Worm (Caenorhabditis elegans) whole organism, midembryonic: Measurements from ENCODE around the gene F59F3.6.

Experiments
- T22C8.4 ChIP-seq: fragments of 200-800 bp; sonication (Bioruptor generic); IDR thresholded peaks from 2 replicates; pipeline ENCODE4 v1.3.6; 2022; ENCODE audit warnings: missing genetic modification characterization, missing compliant biosample characterization
- cog-1 ChIP-seq: sonication (generic microtip); optimal IDR thresholded peaks from 2 replicates; lab custom pipeline; 2016; ENCODE audit warnings: missing genetic modification characterization, missing compliant biosample characterization
- flt-1 ChIP-seq: fragments of 200-800 bp; sonication (Bioruptor generic); IDR thresholded peaks from 2 replicates; pipeline ENCODE4 v1.3.6; 2022; ENCODE audit warnings: missing genetic modification characterization, missing compliant biosample characterization
- klf-2 ChIP-seq: fragments of 200-800 bp; sonication (Bioruptor generic); conservative IDR thresholded peaks from 2 replicates; pipeline ENCODE4 v1.3.6; 2022; ENCODE audit warnings: missing genetic modification reagents, missing genetic modification characterization, missing compliant biosample characterization
- med-1 ChIP-seq: sonication (generic microtip); optimal IDR thresholded peaks from 2 replicates; lab custom pipeline; 2017; ENCODE audit warnings: missing genetic modification characterization, mild to moderate bottlenecking, missing compliant biosample characterization, antibody characterized with exemption, missing genetic modification reagents; ENCODE audit not compliant: insufficient read depth
- ref-1 ChIP-seq: fragments of 200-800 bp; sonication (Bioruptor generic); conservative IDR thresholded peaks from 2 replicates; pipeline ENCODE4 v1.3.6; 2022; ENCODE audit warnings: missing genetic modification reagents, missing genetic modification characterization, missing compliant biosample characterization
- tab-1 ChIP-seq: fragments of 200-800 bp; sonication (Bioruptor generic); IDR thresholded peaks from 2 replicates; pipeline ENCODE4 v1.3.6; 2022; ENCODE audit warnings: missing genetic modification characterization, missing compliant biosample characterization
- ztf-23 ChIP-seq: fragments of 200-800 bp; sonication (Bioruptor generic); IDR thresholded peaks from 2 replicates; pipeline ENCODE4 v1.3.6; 2022; ENCODE audit warnings: missing genetic modification reagents, missing genetic modification characterization, missing compliant biosample characterization
- ztf-29 ChIP-seq: fragments of 200-800 bp; sonication (Bioruptor generic); IDR thresholded peaks from 2 replicates; pipeline ENCODE4 v1.3.6; 2022; ENCODE audit warnings: missing genetic modification reagents, missing genetic modification characterization, missing compliant biosample characterization

The F59F3.6 gene

ce11 chrX:10989286-10989685 is 9.8 kb downstream of the F59F3.6 start:
- no peak for TF ChIP-seq cog-1 (tag; lab: Kevin White, UChicago)
- TF ChIP-seq ref-1 (GFP tag; lab: Robert Waterston, UW): no peak
- no peak for TF ChIP-seq med-1 (GFP tag; lab: Kevin White, UChicago)
- TF ChIP-seq tab-1: no peak
- TF ChIP-seq klf-2: no peak
- TF ChIP-seq ztf-29 (GFP tag; lab: Robert Waterston, UW): no peak
- TF ChIP-seq flt-1 (GFP tag; lab: Robert Waterston, UW): no peak
- no peak for TF ChIP-seq ztf-23
- TF ChIP-seq T22C8.4: no peak

- no peak for TF ChIP-seq med-1 (GFP tag; lab: Kevin White, UChicago)
- no peak for TF ChIP-seq tab-1
- TF ChIP-seq cog-1 (tag; lab: Kevin White, UChicago): no peak
- no peak for TF ChIP-seq ztf-23
Measured at ce11 chrX:10982051-10982450, 17.0 kb downstream of the F59F3.6 start, which contains the start of gene ver-4. TSS of gene ver-4 (plus strand) at chrX:10982351.

DNA sequence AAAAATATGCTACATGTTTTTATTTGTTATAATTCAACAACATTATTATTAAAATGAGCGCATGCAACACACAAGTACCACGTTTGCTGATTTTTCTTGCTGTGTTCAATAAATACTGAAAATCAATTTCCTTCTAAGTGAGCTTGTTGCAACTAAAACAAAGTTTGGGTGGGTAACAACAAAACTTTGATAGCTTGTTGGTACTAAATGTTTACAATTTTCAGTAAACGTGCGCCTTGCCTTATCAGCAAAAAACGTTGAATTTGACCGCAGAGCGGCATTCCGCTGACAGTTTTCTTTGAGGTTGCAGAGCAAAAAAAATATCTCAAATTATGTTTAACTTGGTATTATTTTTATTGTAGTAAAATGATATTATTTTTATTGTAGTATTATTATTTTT is 17.7 kb downstream of the F59F3.6 start:
- TF ChIP-seq ztf-29 (GFP tag; lab: Robert Waterston, UW) (no peak), ztf-23 (no peak), cog-1 (tag; lab: Kevin White, UChicago) (no peak), tab-1 (no peak)

DNA sequence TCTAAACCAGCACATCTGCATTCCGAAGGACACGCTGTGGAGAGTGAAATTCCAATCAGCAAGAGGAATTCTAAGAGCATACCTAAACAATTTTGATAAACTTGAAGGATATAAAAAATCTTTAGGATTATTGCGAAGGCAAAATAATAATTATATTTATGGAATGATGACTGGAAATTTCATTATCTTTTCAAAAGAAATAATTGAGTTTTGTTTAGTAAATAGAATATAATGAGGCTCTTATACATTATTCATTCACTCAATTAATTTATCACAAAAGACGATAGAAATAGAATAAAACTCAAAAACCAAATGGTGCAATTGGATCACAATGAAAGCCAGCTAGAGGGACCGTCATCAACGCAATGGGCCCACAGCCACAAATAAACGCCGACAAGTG is 19.9 kb downstream of the F59F3.6 start, which contains the start of gene pxn-2:
Gene pxn-2, minus strand, starts transcription at position 101 of the 400 bp plus-strand sequence.
- TF ChIP-seq tab-1: no peak
- no peak for TF ChIP-seq T22C8.4
- no peak for TF ChIP-seq ztf-29 (GFP tag; lab: Robert Waterston, UW)
- TF ChIP-seq klf-2: no peak
- TF ChIP-seq ref-1 (GFP tag; lab: Robert Waterston, UW): no peak
- TF ChIP-seq cog-1 (tag; lab: Kevin White, UChicago): no peak
- no peak for TF ChIP-seq med-1 (GFP tag; lab: Kevin White, UChicago)
- no peak for TF ChIP-seq ztf-23

DNA sequence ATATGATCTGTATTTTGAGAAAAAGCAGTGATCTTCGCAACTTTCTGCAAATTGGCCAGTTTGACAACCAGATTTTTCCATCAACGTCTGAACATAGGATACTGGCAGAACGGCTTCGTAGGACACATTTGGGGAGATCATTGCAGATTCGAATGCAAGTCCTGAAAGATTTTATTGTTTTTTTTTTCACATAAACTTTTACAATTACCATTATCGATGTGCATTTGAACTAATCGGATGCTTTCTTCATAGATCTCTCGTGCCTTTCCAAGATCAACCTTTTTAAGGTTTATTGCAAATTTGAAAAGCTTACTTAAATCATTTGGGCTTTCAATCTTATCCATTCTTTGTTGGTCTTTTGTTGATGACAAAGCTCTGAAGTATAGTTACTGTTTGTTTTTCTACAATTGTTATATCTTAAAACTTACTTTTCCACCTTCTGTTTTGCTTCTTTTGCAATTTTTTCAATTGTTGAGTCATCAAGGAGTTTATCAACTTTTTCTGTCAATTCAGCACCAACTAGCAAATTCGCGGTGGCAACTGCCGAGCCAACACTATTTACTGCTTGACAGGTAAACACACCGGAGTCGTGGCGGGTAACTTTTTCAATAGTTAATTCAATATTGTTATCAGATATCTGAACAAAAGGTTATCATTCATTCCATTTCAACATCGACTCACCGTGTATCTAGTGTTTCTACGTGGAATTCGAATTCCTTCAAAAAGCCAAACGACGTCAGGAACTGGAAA is 22.5 kb downstream of the F59F3.6 start:
- TF ChIP-seq cog-1 (tag; lab: Kevin White, UChicago): no peak
- TF ChIP-seq flt-1 (GFP tag; lab: Robert Waterston, UW): no peak
- no peak for TF ChIP-seq tab-1
- no peak for TF ChIP-seq ref-1 (GFP tag; lab: Robert Waterston, UW)
- no peak for TF ChIP-seq klf-2
- TF ChIP-seq med-1 (GFP tag; lab: Kevin White, UChicago): no peak
- TF ChIP-seq T22C8.4: no peak
- TF ChIP-seq ztf-29 (GFP tag; lab: Robert Waterston, UW): no peak
- TF ChIP-seq ztf-23: no peak

DNA sequence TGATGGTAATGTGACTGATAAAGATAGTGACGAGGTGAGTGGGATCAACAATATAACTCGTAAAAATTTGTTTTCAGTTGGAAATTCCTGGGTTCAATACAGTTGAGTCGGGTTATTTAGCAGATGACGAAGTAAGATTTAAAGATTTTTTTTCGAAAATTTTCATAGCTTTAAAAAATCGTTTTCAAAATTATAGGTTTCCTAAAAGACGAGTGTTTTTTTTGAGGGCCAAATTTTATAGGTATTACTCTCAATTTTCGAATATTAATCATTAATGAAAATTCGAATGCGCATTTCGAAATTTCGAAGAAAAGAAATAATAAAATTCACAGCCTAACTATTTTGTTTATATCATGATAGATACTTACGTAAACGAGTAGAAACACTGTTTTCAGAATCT is 28.0 kb downstream of the F59F3.6 start:
- TF ChIP-seq ztf-23 (no peak), cog-1 (tag; lab: Kevin White, UChicago) (no peak), klf-2 (no peak), T22C8.4 (no peak), med-1 (GFP tag; lab: Kevin White, UChicago) (no peak), flt-1 (GFP tag; lab: Robert Waterston, UW) (no peak), ztf-29 (GFP tag; lab: Robert Waterston, UW) (no peak), tab-1 (no peak), ref-1 (GFP tag; lab: Robert Waterston, UW) (no peak)

ce11 chrX:10970629-10971028 is 28.4 kb downstream of the F59F3.6 start, which contains the start of gene K09C8.8:
TSS of gene K09C8.8 (plus strand) at chrX:10970929.
- TF ChIP-seq T22C8.4 (no peak), ztf-23 (no peak), med-1 (GFP tag; lab: Kevin White, UChicago) (no peak), flt-1 (GFP tag; lab: Robert Waterston, UW) (no peak), ztf-29 (GFP tag; lab: Robert Waterston, UW) (no peak), klf-2 (no peak), ref-1 (GFP tag; lab: Robert Waterston, UW) (no peak), cog-1 (tag; lab: Kevin White, UChicago) (no peak), tab-1 (no peak)

DNA sequence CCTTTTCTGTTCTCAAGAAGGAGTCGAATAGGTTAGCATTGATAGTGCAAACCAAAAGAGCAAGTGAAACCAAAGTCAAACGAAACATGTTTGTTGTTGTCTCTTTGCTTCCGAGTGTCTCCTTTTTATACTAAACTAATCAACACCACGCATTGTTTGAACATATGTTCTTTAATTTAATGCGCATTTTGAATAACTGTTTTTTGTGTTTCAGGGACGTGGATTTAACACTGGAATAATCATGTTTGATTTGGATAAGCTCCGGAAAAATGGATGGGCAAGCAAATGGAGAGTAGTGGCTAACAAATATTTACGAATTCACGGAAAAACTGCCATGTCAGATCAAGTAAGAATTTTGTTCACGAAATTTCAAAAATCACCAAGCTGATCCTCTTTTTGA is 31.4 kb downstream of the F59F3.6 start, which contains the start of gene K09C8.9:
Gene K09C8.9, minus strand, starts transcription at position 101 of the 400 bp plus-strand sequence.
- TF ChIP-seq cog-1 (tag; lab: Kevin White, UChicago) (no peak), T22C8.4 (no peak), tab-1 (no peak), flt-1 (GFP tag; lab: Robert Waterston, UW) (no peak), ref-1 (GFP tag; lab: Robert Waterston, UW) (no peak), ztf-29 (GFP tag; lab: Robert Waterston, UW) (no peak), ztf-23 (no peak), med-1 (GFP tag; lab: Kevin White, UChicago) (no peak), klf-2 (no peak)

DNA sequence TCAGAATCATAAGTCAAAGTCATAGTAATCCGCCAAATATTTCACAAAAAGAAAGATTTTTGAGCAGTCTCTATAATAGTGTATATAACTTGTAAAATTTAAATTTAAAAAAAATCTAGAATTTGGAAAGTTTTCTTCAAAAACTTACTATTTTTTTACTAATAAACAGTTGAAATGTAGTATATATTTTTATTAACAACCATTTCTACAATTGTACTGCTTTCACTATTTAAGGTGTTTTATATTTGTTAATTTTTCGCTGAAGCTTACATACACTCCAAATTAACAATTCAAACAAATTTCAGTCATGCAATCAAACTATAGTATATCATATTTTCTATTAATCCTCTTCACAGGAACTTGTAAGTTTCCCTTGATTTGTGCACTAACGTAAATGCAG is 32.8 kb downstream of the F59F3.6 start, which contains the start of gene lge-1:
Gene lge-1, plus strand, starts transcription at position 301 of the 400 bp plus-strand sequence.
- TF ChIP-seq med-1 (GFP tag; lab: Kevin White, UChicago) (no peak), ztf-23 (no peak), flt-1 (GFP tag; lab: Robert Waterston, UW) (no peak), ref-1 (GFP tag; lab: Robert Waterston, UW) (no peak), T22C8.4 (no peak), klf-2 (no peak), cog-1 (tag; lab: Kevin White, UChicago) (no peak)

DNA sequence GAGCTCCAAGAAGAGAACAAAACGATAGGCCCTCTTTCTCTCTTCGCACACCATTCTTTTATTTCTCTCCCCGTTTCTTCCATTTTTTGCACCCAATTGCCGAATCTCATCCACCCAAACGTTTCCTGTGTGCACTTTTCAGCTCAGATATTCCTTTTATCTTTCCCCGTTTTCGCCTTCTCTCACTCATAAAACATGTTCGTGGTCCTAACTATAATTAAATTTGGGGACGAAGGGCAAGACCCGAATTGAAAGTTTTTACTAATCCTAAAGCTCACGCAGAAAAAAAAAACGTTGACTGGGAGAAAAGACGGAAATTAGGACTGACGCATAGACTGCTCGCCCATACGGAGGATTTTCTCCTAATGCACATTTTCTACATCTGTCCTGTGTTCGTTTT is 33.6 kb downstream of the F59F3.6 start:
- TF ChIP-seq T22C8.4 (no peak), ztf-23 (no peak), cog-1 (tag; lab: Kevin White, UChicago) (no peak), tab-1 (no peak), ref-1 (GFP tag; lab: Robert Waterston, UW) (no peak), klf-2 (no peak), ztf-29 (GFP tag; lab: Robert Waterston, UW) (no peak)
